Fruit fly (Drosophila melanogaster): Measurements from ENCODE around the gene Hr83.

Hr83 gene

DNA sequence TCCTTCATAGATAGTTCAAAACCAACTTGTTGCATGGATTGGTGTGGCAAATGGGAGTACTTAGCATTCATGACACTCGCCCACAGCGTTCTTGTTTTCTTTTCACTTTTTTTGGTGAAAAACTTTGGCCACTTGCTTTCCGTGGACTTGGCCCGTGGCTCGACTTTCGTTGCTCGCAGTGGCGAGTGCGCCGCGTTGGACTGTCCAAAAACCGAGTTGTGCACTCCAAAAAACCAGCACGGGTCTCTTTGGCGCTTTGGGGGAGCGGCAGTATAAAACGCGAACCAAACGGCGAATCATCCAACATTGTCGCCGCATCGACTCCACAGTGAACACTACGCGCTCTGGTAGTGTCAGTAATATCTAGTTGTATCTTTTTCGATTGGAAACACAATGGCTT lies 9.2 kb upstream of the Hr83 start, which contains the start of gene Osi20:
Gene Osi20 (plus strand): TSS at position 301 of the 400 bp plus-strand sequence.
- TF ChIP-seq Dif (GFP tag; optimal IDR thresholded peaks at IDR 0.05; ENCODE audit: partially characterized antibody) (no peak), Vsx2 (GFP tag; optimal IDR thresholded peaks at IDR 0.05; ENCODE audit: partially characterized antibody) (no peak), CG9705 (GFP tag; optimal IDR thresholded peaks at IDR 0.05) (no peak), HLH106 (tag; optimal IDR thresholded peaks at IDR 0.05) (no peak), dl (GFP tag; optimal IDR thresholded peaks at IDR 0.05; ENCODE audit: insufficient read depth in 1 of 2, partially characterized antibody in 2 of 2) (no peak), CG32264 (GFP tag; optimal IDR thresholded peaks at IDR 0.05) (no peak), psq (GFP tag; optimal IDR thresholded peaks at IDR 0.05) (no peak), Mio (GFP tag; optimal IDR thresholded peaks at IDR 0.05) (no peak), fru (GFP tag; optimal IDR thresholded peaks at IDR 0.05) (no peak), usp (GFP tag; optimal IDR thresholded peaks at IDR 0.05) (no peak), OdsH (GFP tag; optimal IDR thresholded peaks at IDR 0.05) (no peak), Dfd (GFP tag; optimal IDR thresholded peaks at IDR 0.05) (no peak), GATAd (GFP tag; optimal IDR thresholded peaks at IDR 0.05) (no peak), Hr83 (GFP tag; optimal IDR thresholded peaks at IDR 0.05; ENCODE audit: poor library complexity, severe bottlenecking) (no peak), Sp1 (GFP tag; optimal IDR thresholded peaks at IDR 0.05) (no peak), ey (GFP tag; optimal IDR thresholded peaks at IDR 0.05) (no peak), sv (GFP tag; optimal IDR thresholded peaks at IDR 0.05) (no peak), rgr (GFP tag; optimal IDR thresholded peaks at IDR 0.05) (no peak)

DNA sequence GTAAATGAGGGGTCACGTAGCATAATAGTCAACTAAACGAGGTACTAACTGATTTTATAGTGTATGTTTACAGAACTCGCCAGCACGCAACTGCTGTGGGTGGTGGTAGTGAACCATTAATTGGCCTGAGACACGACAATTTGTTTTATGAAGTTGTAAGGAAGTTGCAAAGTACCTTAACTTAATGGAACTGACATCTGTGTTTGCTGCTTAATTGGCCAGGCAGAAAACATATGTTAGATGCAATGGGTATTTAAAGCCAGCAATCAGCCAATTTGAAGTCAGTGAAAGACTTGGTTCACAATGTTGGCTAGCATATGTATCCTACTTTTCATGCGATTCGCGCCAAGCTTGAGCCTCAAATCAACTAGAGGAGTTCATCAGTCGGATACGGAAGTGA lies 7.4 kb upstream of the Hr83 start, which contains the start of gene CG17917:
Gene CG17917 (plus strand): TSS at position 301 of the 400 bp plus-strand sequence.
- TF ChIP-seq foxo (GFP tag; optimal IDR thresholded peaks at IDR 0.05): no peak
- no peak for TF ChIP-seq jim (GFP tag; optimal IDR thresholded peaks at IDR 0.05)
- TF ChIP-seq fru (GFP tag; optimal IDR thresholded peaks at IDR 0.05): no peak
- TF ChIP-seq HLH106 (tag; optimal IDR thresholded peaks at IDR 0.05): no peak
- TF ChIP-seq Jra (GFP tag; optimal IDR thresholded peaks at IDR 0.05): no peak

DNA sequence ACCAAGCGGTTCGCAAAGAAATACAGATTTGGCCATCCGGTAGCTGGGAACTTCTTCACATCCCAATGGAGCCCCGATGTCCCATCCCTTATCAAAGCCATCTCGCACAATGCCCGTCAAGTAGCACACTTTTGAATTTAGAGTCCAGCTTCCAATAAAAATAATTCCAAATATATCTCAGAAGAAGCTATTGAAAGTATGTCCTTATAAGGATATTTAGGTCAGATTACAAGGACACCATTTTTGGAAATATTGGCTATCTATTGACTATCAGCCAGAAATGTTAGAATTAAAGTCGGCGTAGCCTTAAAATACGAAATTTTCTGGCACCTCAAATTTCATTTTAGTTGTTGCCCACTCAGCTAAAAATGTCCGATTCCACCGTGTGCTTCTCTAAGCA lies 6.3 kb upstream of the Hr83 start, which contains the start of gene CG10298:
Gene CG10298 (plus strand): TSS at position 301 of the 400 bp plus-strand sequence.
- TF ChIP-seq GATAd (GFP tag; optimal IDR thresholded peaks at IDR 0.05) (no peak), dl (GFP tag; optimal IDR thresholded peaks at IDR 0.05; ENCODE audit: insufficient read depth in 1 of 2, partially characterized antibody in 2 of 2) (no peak), Abd-B (GFP tag; optimal IDR thresholded peaks at IDR 0.05) (no peak), Dfd (GFP tag; optimal IDR thresholded peaks at IDR 0.05) (no peak), br (GFP tag; optimal IDR thresholded peaks at IDR 0.05) (no peak), sage (GFP tag; optimal IDR thresholded peaks at IDR 0.05) (no peak), Dif (GFP tag; optimal IDR thresholded peaks at IDR 0.05; ENCODE audit: partially characterized antibody) (no peak), foxo (GFP tag; optimal IDR thresholded peaks at IDR 0.05) (no peak), jim (GFP tag; optimal IDR thresholded peaks at IDR 0.05) (no peak), ey (GFP tag; optimal IDR thresholded peaks at IDR 0.05) (no peak), h (GFP tag; optimal IDR thresholded peaks at IDR 0.05) (no peak), CG9705 (GFP tag; optimal IDR thresholded peaks at IDR 0.05) (no peak), brk (GFP tag; optimal IDR thresholded peaks at IDR 0.05) (no peak), pan (optimal IDR thresholded peaks at IDR 0.05) (no peak), dmrt93B (GFP tag; optimal IDR thresholded peaks at IDR 0.05) (no peak), fru (GFP tag; optimal IDR thresholded peaks at IDR 0.05) (no peak), N (GFP tag; optimal IDR thresholded peaks at IDR 0.05) (no peak), Mio (GFP tag; optimal IDR thresholded peaks at IDR 0.05) (no peak), Rel (GFP tag; optimal IDR thresholded peaks at IDR 0.05) (no peak), Rel (tag; optimal IDR thresholded peaks at IDR 0.05) (no peak), CrebA (GFP tag; optimal IDR thresholded peaks at IDR 0.05; ENCODE audit: borderline replicate concordance) (no peak)

DNA sequence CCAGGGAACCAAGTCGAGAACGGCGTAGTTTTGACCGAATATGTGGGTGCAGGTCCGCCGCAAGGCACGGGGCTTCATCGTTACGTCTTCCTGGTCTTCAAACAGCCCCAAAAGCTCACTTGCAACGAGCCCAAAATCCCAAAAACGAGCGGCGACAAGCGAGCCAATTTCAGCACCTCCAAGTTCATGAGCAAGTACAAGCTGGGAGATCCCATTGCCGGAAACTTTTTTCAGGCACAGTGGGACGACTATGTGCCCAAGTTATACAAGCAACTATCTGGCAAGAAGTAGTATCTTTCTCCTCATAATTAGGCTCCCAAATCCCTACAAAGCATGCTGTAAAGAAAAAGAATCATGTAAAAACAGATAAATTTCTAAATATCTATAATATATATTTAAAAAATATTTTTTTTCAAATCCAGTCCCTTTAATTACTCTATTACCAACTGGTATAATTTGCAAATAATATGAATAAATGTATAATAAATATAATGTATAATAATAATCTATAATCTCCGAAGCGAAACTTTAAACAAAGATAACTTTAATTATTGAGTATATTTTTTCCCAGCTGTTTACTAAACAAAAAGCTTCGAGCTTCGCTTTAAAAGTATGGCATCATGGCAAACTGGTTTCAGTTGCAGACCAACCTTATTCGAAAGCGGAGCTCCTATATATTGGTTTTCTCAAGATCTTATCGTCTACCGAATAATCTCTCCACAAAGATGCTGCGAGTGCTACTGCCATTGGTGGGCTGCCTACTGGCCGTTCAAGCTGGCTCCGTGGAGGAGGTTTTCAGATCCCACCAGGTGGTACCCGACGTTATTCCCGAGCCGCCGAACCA lies 5.4 kb upstream of the Hr83 start, which contains the start of gene CG17919:
Gene CG17919 (plus strand): TSS at position 634 of the 844 bp plus-strand sequence.
- TF ChIP-seq fru (GFP tag; optimal IDR thresholded peaks at IDR 0.05): peak; percentile 28
- no peak for TF ChIP-seq rgr (GFP tag; optimal IDR thresholded peaks at IDR 0.05)
- no peak for TF ChIP-seq pan (optimal IDR thresholded peaks at IDR 0.05)
- no peak for TF ChIP-seq Vsx2 (GFP tag; optimal IDR thresholded peaks at IDR 0.05; ENCODE audit: partially characterized antibody)
- no peak for TF ChIP-seq lola (GFP tag; optimal IDR thresholded peaks at IDR 0.05)
- no peak for TF ChIP-seq GATAd (GFP tag; optimal IDR thresholded peaks at IDR 0.05)
- TF ChIP-seq Rel (GFP tag; optimal IDR thresholded peaks at IDR 0.05): no peak
- peak; percentile 62 for TF ChIP-seq Rel (tag; optimal IDR thresholded peaks at IDR 0.05)
- no peak for TF ChIP-seq Dfd (GFP tag; optimal IDR thresholded peaks at IDR 0.05)
- TF ChIP-seq dsf (GFP tag; optimal IDR thresholded peaks at IDR 0.05; ENCODE audit: borderline replicate concordance): no peak
- no peak for TF ChIP-seq CG32264 (GFP tag; optimal IDR thresholded peaks at IDR 0.05)
- TF ChIP-seq OdsH (GFP tag; optimal IDR thresholded peaks at IDR 0.05): no peak
- no peak for TF ChIP-seq brk (GFP tag; optimal IDR thresholded peaks at IDR 0.05)
- no peak for TF ChIP-seq jim (GFP tag; optimal IDR thresholded peaks at IDR 0.05)
- no peak for TF ChIP-seq ey (GFP tag; optimal IDR thresholded peaks at IDR 0.05)
- no peak for TF ChIP-seq tai (GFP tag; optimal IDR thresholded peaks at IDR 0.05)
- TF ChIP-seq Dif (GFP tag; optimal IDR thresholded peaks at IDR 0.05; ENCODE audit: partially characterized antibody): peak; percentile 16
- TF ChIP-seq h (GFP tag; optimal IDR thresholded peaks at IDR 0.05): peak; percentile 21
- no peak for TF ChIP-seq foxo (GFP tag; optimal IDR thresholded peaks at IDR 0.05)
- peak; percentile 72 for TF ChIP-seq Hr83 (GFP tag; optimal IDR thresholded peaks at IDR 0.05; ENCODE audit: poor library complexity, severe bottlenecking)
- TF ChIP-seq sv (GFP tag; optimal IDR thresholded peaks at IDR 0.05): no peak
- no peak for TF ChIP-seq dmrt93B (GFP tag; optimal IDR thresholded peaks at IDR 0.05)
